Worm (Caenorhabditis elegans) whole organism, L3 larva: Measurements from ENCODE around the gene vglu-2.
"Not testable (repeated sequence)": the region's sequence is repeated elsewhere in the genome, so short reads cannot be mapped to it uniquely, and the experiment has no call there.

Experiments used
- R02D3.7 ChIP-seq: fragments of 150-350 bp; optimal IDR thresholded peaks from 2 replicates; lab custom pipeline; 2014; ENCODE audit warnings: missing biosample characterization, missing genetic modification characterization
- ZK546.5 ChIP-seq: sonication (generic microtip); optimal IDR thresholded peaks from 2 replicates; lab custom pipeline; 2017; ENCODE audit warnings: missing biosample characterization, missing genetic modification characterization
- ama-1 ChIP-seq: fragments of 150-350 bp; optimal IDR thresholded peaks from 2 replicates; lab custom pipeline; 2018
- ceh-16 ChIP-seq: sonication (generic microtip); optimal IDR thresholded peaks from 2 replicates; lab custom pipeline; 2017; ENCODE audit warnings: missing biosample characterization, missing genetic modification characterization
- ceh-28 ChIP-seq: fragments of 150-350 bp; optimal IDR thresholded peaks from 2 replicates; lab custom pipeline; 2014; ENCODE audit warnings: missing biosample characterization, missing genetic modification reagents, missing genetic modification characterization
- ceh-82 ChIP-seq: fragments of 150-350 bp; optimal IDR thresholded peaks from 2 replicates; lab custom pipeline; 2014; ENCODE audit warnings: missing biosample characterization, missing genetic modification characterization
- egl-27 ChIP-seq: sonication (generic microtip); optimal IDR thresholded peaks from 4 replicates; lab custom pipeline; 2017; ENCODE audit warnings: missing biosample characterization, missing genetic modification reagents, missing genetic modification characterization
- egl-5 ChIP-seq: fragments of 150-350 bp; optimal IDR thresholded peaks from 2 replicates; lab custom pipeline; 2017; ENCODE audit warnings: missing biosample characterization, missing genetic modification reagents, missing genetic modification characterization, inconsistent platforms
- elt-1 ChIP-seq: fragments of 150-350 bp; optimal IDR thresholded peaks from 2 replicates; lab custom pipeline; 2014; ENCODE audit warnings: missing biosample characterization, missing genetic modification characterization
- elt-2 ChIP-seq: sonication (generic microtip); optimal IDR thresholded peaks from 2 replicates; lab custom pipeline; 2016; ENCODE audit warnings: missing genetic modification reagents, mild to moderate bottlenecking, missing genetic modification characterization, missing compliant biosample characterization
- elt-3 ChIP-seq, 3 experiments: fragments of 150-350 bp in 1 of 3; sonication (generic microtip) in 2 of 3; optimal IDR thresholded peaks; 2 replicates in 2 of 3; 4 replicates in 1 of 3; lab custom pipeline; 2014 to 2017; ENCODE audit warnings: missing biosample characterization in 3 of 3, missing genetic modification characterization in 3 of 3
- eor-1 ChIP-seq, 2 experiments: fragments of 150-350 bp; optimal IDR thresholded peaks; 2 replicates each; lab custom pipeline; 2014 to 2018; ENCODE audit warnings: missing biosample characterization in 2 of 2, missing genetic modification characterization in 2 of 2
- fkh-2 ChIP-seq: fragments of 150-350 bp; optimal IDR thresholded peaks from 2 replicates; lab custom pipeline; 2014; ENCODE audit warnings: missing biosample characterization, missing genetic modification reagents, missing genetic modification characterization
- fos-1 ChIP-seq: fragments of 150-350 bp; optimal IDR thresholded peaks from 2 replicates; lab custom pipeline; 2014; ENCODE audit warnings: missing biosample characterization, missing genetic modification characterization
- hmg-11 ChIP-seq: sonication (generic microtip); optimal IDR thresholded peaks from 2 replicates; lab custom pipeline; 2016; ENCODE audit warnings: missing genetic modification characterization, missing compliant biosample characterization
- lin-15B ChIP-seq: fragments of 150-350 bp; optimal IDR thresholded peaks from 2 replicates; lab custom pipeline; 2014; ENCODE audit warnings: missing biosample characterization, missing genetic modification characterization
- lin-39 ChIP-seq: fragments of 150-350 bp; optimal IDR thresholded peaks from 2 replicates; lab custom pipeline; 2018; ENCODE audit warnings: missing biosample characterization, missing genetic modification reagents, missing genetic modification characterization
- lsy-12 ChIP-seq: sonication (generic microtip); optimal IDR thresholded peaks from 2 replicates; lab custom pipeline; 2016; ENCODE audit warnings: mild to moderate bottlenecking, missing genetic modification characterization, missing compliant biosample characterization
- nfya-1 ChIP-seq: sonication (generic microtip); optimal IDR thresholded peaks from 2 replicates; lab custom pipeline; 2017; ENCODE audit warnings: missing genetic modification characterization, mild to moderate bottlenecking, missing compliant biosample characterization, antibody characterized with exemption, moderate library complexity; ENCODE audit not compliant: insufficient read depth
- nhr-11 ChIP-seq: fragments of 150-350 bp; optimal IDR thresholded peaks from 2 replicates; lab custom pipeline; 2014; ENCODE audit warnings: missing biosample characterization, missing genetic modification characterization
- nhr-23 ChIP-seq: fragments of 150-350 bp; optimal IDR thresholded peaks from 2 replicates; lab custom pipeline; 2014; ENCODE audit warnings: missing biosample characterization, missing genetic modification reagents, missing genetic modification characterization
- nhr-237 ChIP-seq: fragments of 150-350 bp; optimal IDR thresholded peaks from 2 replicates; lab custom pipeline; 2014; ENCODE audit warnings: missing biosample characterization, missing genetic modification characterization
- nhr-25 ChIP-seq: sonication (generic microtip); optimal IDR thresholded peaks from 2 replicates; lab custom pipeline; 2017; ENCODE audit warnings: missing biosample characterization, missing genetic modification characterization
- nhr-28 ChIP-seq: fragments of 150-350 bp; optimal IDR thresholded peaks from 2 replicates; lab custom pipeline; 2014; ENCODE audit warnings: missing biosample characterization, missing genetic modification characterization
- nhr-43 ChIP-seq: sonication (generic microtip); optimal IDR thresholded peaks from 2 replicates; lab custom pipeline; 2016; ENCODE audit warnings: mild to moderate bottlenecking, missing genetic modification characterization, missing compliant biosample characterization; ENCODE audit not compliant: poor library complexity, severe bottlenecking
- nhr-67 ChIP-seq: fragments of 150-350 bp; optimal IDR thresholded peaks from 2 replicates; lab custom pipeline; 2014; ENCODE audit warnings: missing biosample characterization, missing genetic modification characterization
- nhr-76 ChIP-seq: fragments of 150-350 bp; sonication (generic microtip); optimal IDR thresholded peaks from 5 replicates; lab custom pipeline; 2014; ENCODE audit warnings: missing biosample characterization, missing genetic modification characterization
- pha-4 ChIP-seq: fragments of 150-350 bp; optimal IDR thresholded peaks from 2 replicates; lab custom pipeline; 2014; ENCODE audit warnings: missing biosample characterization, missing genetic modification reagents, missing genetic modification characterization
- pqm-1 ChIP-seq: fragments of 150-350 bp; optimal IDR thresholded peaks from 2 replicates; lab custom pipeline; 2017; ENCODE audit warnings: missing biosample characterization, missing genetic modification characterization, inconsistent platforms
- skn-1 ChIP-seq: fragments of 150-350 bp; optimal IDR thresholded peaks from 2 replicates; lab custom pipeline; 2014; ENCODE audit warnings: missing biosample characterization, missing genetic modification characterization
- snpc-4 ChIP-seq: fragments of 150-350 bp; optimal IDR thresholded peaks from 2 replicates; lab custom pipeline; 2014; ENCODE audit warnings: missing biosample characterization, missing genetic modification characterization
- tbx-2 ChIP-seq: sonication (generic microtip); optimal IDR thresholded peaks from 2 replicates; lab custom pipeline; 2016; ENCODE audit warnings: mild to moderate bottlenecking, missing genetic modification characterization, missing compliant biosample characterization
- unc-39 ChIP-seq: sonication (generic microtip); optimal IDR thresholded peaks from 4 replicates; lab custom pipeline; 2017; ENCODE audit warnings: missing biosample characterization, missing genetic modification characterization
- ztf-11 ChIP-seq: fragments of 150-350 bp; optimal IDR thresholded peaks from 2 replicates; lab custom pipeline; 2014; ENCODE audit warnings: missing biosample characterization, missing genetic modification characterization
- ztf-4 ChIP-seq: fragments of 150-350 bp; optimal IDR thresholded peaks from 2 replicates; lab custom pipeline; 2014; ENCODE audit warnings: missing biosample characterization, missing genetic modification characterization

Gene vglu-2

ce11 chrIII:10254583-10254982 lies 40.4 kb upstream of the vglu-2 start, which contains the start of gene R01H10.4:
Gene R01H10.4 (plus strand): TSS chrIII:10254818.
- TF ChIP-seq nhr-11 (tag; lab: Kevin White, UChicago) = no peak
- peak; percentile 13 for TF ChIP-seq nhr-23
- TF ChIP-seq egl-5 (tag; lab: Kevin White, UChicago) = no peak

DNA sequence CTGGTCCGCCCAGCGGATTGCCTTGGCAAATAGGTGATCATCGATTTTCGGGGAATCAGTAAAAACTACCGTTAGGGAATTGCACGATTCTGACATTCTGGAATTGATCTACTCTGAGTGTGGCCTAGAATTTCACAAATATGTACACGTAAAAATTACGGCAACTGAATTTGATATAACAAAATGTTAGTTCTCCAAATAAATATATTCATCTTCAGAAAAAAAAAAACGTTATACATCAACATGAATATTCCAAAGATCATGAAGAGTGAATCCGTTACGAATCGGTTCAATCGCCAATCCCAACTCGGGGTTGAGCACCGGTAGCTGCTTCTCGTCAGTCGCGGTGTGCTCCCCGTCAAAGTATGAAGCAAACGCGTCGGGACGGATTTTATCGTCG lies 36.3 kb upstream of the vglu-2 start, which contains the start of gene rip-1:
Gene rip-1, minus strand, starts transcription at position 101 of the 400 bp plus-strand sequence.
- no peak for TF ChIP-seq lin-15B
- no peak for TF ChIP-seq ztf-11 (tag; lab: Kevin White, UChicago)
- TF ChIP-seq nhr-76 = no peak
- no peak for TF ChIP-seq nhr-237
- TF ChIP-seq pqm-1 (tag; lab: Kevin White, UChicago) = no peak

DNA sequence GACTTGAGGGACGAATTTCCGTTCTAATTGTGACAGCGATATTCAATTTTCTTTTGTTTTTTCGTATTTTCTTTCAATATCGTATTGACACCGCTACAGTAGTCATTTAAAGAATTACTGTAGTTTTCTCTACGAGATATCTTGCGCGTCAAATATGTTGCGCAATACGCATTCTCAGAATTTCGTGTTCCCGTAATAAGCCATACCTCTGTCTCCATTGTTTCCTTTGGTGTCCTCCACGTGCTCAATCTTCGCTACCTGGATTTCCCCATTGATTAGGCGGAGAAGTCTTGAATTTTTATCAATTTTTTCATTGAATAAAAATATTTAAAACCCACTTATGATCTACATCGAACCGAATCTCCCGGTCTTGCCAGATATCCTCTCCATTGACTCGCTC lies 33.7 kb upstream of the vglu-2 start:
- no peak for TF ChIP-seq ceh-16
- no peak for TF ChIP-seq unc-39 (tag; lab: Kevin White, UChicago)
- TF ChIP-seq ztf-4 (tag; lab: Kevin White, UChicago) = no peak
- no peak for TF ChIP-seq egl-27 (tag; lab: Kevin White, UChicago)
- TF ChIP-seq ama-1 (lab: Kevin White, UChicago) = no peak
- TF ChIP-seq nhr-76 = no peak
- no peak for TF ChIP-seq tbx-2 (tag; lab: Kevin White, UChicago)
- TF ChIP-seq nhr-23 = no peak
- no peak for TF ChIP-seq fos-1 (tag; lab: Kevin White, UChicago)
- no peak for TF ChIP-seq ZK546.5
- no peak for TF ChIP-seq ceh-82
- TF ChIP-seq lin-39 (tag; lab: Kevin White, UChicago) = no peak
- TF ChIP-seq nhr-28 (tag; lab: Kevin White, UChicago) = no peak
- TF ChIP-seq eor-1 (tag; optimal IDR thresholded peaks at IDR 0.05; lab: Kevin White, UChicago) = no peak
- TF ChIP-seq egl-5 (tag; lab: Kevin White, UChicago) = no peak

DNA sequence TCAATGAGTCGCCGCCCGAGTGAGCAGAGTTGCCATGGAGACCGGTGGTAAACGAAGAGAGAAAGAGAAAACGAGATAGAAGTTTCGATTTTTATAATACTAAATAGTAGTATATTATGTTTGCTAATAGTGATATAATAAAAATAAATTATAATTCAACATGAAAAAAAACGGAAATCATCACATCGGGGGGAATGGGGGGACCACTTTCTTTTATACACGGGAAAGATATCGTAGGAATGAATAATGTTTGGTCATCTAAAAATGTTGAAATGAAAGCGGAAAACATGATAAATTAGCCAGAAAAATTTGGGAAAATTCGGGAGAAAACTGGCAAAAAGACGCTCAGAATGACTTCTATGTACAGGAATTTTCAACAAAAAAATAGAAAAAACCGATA lies 33.3 kb upstream of the vglu-2 start, which contains the start of gene bbs-5:
Gene bbs-5, minus strand, starts transcription at position 101 of the 400 bp plus-strand sequence.
- TF ChIP-seq nhr-67 (tag; lab: Kevin White, UChicago) (no peak), snpc-4 (tag; lab: Kevin White, UChicago) (no peak), ama-1 (lab: Kevin White, UChicago) (no peak), ZK546.5 (no peak), ceh-28 (tag; lab: Kevin White, UChicago) (no peak), pqm-1 (tag; lab: Kevin White, UChicago) (no peak), elt-1 (tag; lab: Kevin White, UChicago) (no peak), nhr-76 (no peak)

DNA sequence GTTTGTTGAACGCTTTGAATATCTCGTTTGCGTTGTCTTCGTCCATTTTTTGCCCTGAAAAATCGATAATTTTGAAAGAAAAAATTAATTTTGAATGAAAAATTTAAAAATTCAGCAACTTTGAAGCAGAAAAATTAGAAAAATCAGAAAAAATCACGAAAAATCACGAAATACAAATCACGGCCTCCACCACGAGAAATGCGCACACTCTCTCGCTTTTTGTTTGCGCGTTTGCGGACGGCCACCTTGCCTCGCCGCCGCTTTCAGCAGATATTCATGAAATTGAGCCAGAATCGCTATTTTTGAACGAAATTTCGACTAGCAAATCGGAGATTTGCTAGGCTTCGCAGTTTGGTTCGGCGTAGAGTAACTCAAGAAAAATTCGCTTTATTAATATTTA lies 28.1 kb upstream of the vglu-2 start, which contains the start of gene inpp-4B:
Gene inpp-4B, minus strand, starts transcription at position 54 of the 400 bp plus-strand sequence.
- not testable (repeated sequence) for TF ChIP-seq R02D3.7; fkh-2 (tag; lab: Kevin White, UChicago); elt-3 (tag; optimal IDR thresholded peaks at IDR 0.05; lab: Kevin White, UChicago)

- TF ChIP-seq hmg-11 (tag; lab: Kevin White, UChicago) (peak; percentile 37), skn-1 (peak; percentile 22), pha-4 (tag; lab: Kevin White, UChicago) (peak; percentile 46), elt-1 (tag; lab: Kevin White, UChicago) (no peak), nhr-28 (tag; lab: Kevin White, UChicago) (no peak), fos-1 (tag; lab: Kevin White, UChicago) (no peak), nfya-1 (tag; lab: Kevin White, UChicago) (peak; percentile 60), elt-3 (tag; optimal IDR thresholded peaks at IDR 0.05; lab: Kevin White, UChicago) (no peak), R02D3.7 (peak; percentile 89), lsy-12 (tag; lab: Kevin White, UChicago) (peak; percentile 57), elt-2 (tag; lab: Kevin White, UChicago) (peak; percentile 38), lin-39 (tag; lab: Kevin White, UChicago) (peak; percentile 64), nhr-25 (tag; lab: Kevin White, UChicago) (peak; percentile 14), nhr-23 (peak; percentile 65), tbx-2 (tag; lab: Kevin White, UChicago) (peak; percentile 56), nhr-43 (tag; lab: Kevin White, UChicago) (peak; percentile 92), lin-15B (peak; percentile 91)
Measured at ce11 chrIII:10270778-10271307, 24.1 kb upstream of the vglu-2 start, which contains the start of gene cnk-1. Gene cnk-1 (plus strand): TSS chrIII:10271257.
